Fruit fly (Drosophila melanogaster): ENCODE measurements around the gene CG3457.

dm6 chrX:2148671-2149070, 38.9 kb upstream of the CG3457 start:
- TF ChIP-seq CG16779 (tag; optimal IDR thresholded peaks at IDR 0.05) (no peak), CG11902 (GFP tag; optimal IDR thresholded peaks at IDR 0.05) (no peak), CG6854 (GFP tag; optimal IDR thresholded peaks at IDR 0.05) (no peak)

Data from whole organism, prepupa.